Worm (Caenorhabditis elegans): ENCODE measurements around the gene srg-40.

The srg-40 gene

DNA sequence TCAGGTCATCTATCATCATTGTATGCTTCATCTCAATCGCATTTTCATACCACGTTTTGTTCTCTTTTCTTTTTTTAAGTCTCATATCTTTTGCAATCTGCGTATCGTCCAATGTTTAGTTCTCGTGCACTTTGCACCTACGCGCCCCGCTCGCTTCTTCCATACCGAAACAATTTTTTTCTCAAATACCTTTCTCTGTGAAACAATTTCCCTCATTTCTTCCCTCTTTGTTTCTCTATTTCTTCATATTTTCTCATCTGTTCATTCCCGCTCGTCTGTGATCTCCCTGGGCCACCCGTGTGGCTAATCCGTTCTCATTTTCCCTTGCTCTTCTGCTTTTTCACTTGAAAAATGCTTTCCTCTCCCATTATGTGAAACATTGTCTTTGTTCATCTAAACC lies 24.0 kb downstream of the srg-40 start (continued):
- no peak for TF ChIP-seq pqm-1 (tag; optimal IDR thresholded peaks at IDR 0.05)

DNA sequence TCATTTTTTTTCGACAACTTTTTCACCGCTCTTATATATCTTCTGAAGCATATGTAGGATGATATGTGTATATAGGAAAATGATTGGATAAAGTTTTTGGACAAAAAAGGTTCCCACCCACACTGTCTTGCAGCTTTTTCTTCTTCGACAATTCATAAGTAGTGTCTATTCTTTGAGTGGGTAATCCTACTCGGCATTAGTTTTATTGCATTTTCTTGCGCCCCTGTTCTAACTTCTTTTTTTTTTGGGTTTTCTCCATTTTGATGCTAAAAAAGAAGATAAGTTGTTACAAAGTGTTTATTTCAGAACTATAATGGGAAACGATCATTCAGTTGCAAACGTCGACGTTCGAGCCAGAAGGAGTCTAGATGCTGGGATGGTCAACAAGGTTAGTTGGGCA lies 30.1 kb downstream of the srg-40 start, which contains the start of gene glb-3:
TSS of gene glb-3 (plus strand) at position 301 of the 400 bp plus-strand sequence.
- TF ChIP-seq ZK546.5 (tag; optimal IDR thresholded peaks at IDR 0.05) (no peak), lin-39 (tag; optimal IDR thresholded peaks at IDR 0.05) (no peak), pqm-1 (tag; optimal IDR thresholded peaks at IDR 0.05) (no peak), nhr-43 (tag; optimal IDR thresholded peaks at IDR 0.05; ENCODE audit: poor library complexity, severe bottlenecking) (no peak), ceh-16 (tag; optimal IDR thresholded peaks at IDR 0.05) (no peak), jun-1 (tag; optimal IDR thresholded peaks at IDR 0.05) (no peak), elt-1 (tag; optimal IDR thresholded peaks at IDR 0.05) (no peak), skn-1 (tag; optimal IDR thresholded peaks at IDR 0.05) (no peak)

DNA sequence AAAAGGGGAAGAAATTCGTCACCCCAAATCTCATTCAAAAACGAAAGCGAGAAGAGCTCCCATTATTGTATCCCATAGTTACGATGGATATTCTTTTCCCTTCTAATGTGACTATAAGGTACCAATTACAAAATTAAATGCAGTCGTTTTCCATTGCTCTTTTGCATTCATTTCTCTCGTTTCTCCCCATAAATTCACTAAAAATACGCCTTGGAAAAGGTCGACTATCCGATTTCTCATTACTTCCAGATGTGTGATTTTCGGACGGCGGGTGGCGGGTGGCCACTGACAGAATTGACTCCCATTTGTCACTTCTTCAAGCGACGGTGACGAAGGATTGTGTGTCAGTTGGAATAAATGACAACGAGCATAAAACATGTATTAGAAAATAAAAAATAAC lies 30.9 kb downstream of the srg-40 start:
- TF ChIP-seq nhr-43 (tag; optimal IDR thresholded peaks at IDR 0.05; ENCODE audit: poor library complexity, severe bottlenecking) (no peak), ztf-11 (tag; optimal IDR thresholded peaks at IDR 0.05) (no peak), fkh-10 (GFP tag; optimal IDR thresholded peaks at IDR 0.05) (no peak), eor-1 (tag; optimal IDR thresholded peaks at IDR 0.05) (no peak), ceh-16 (tag; optimal IDR thresholded peaks at IDR 0.05) (no peak), nhr-28 (tag; optimal IDR thresholded peaks at IDR 0.05) (no peak), zag-1 (tag; optimal IDR thresholded peaks at IDR 0.05) (no peak), egl-27 (tag; optimal IDR thresholded peaks at IDR 0.05) (no peak), R02D3.7 (tag; optimal IDR thresholded peaks at IDR 0.05) (no peak), snpc-4 (tag; optimal IDR thresholded peaks at IDR 0.05) (no peak), elt-3 (tag; optimal IDR thresholded peaks at IDR 0.05) (no peak), ZK546.5 (tag; optimal IDR thresholded peaks at IDR 0.05) (no peak), ceh-28 (tag; optimal IDR thresholded peaks at IDR 0.05) (no peak)

ce11 chrV:11131801-11132200 lies 32.6 kb downstream of the srg-40 start:
- TF ChIP-seq nhr-11 (tag; optimal IDR thresholded peaks at IDR 0.05), result no peak
- TF ChIP-seq nhr-23 (tag; optimal IDR thresholded peaks at IDR 0.05), result no peak
- TF ChIP-seq nhr-25 (tag; optimal IDR thresholded peaks at IDR 0.05), result no peak
- no peak for TF ChIP-seq nhr-28 (tag; optimal IDR thresholded peaks at IDR 0.05)
- no peak for TF ChIP-seq lsy-12 (tag; optimal IDR thresholded peaks at IDR 0.05)
- no peak for TF ChIP-seq hmg-11 (tag; optimal IDR thresholded peaks at IDR 0.05)
- TF ChIP-seq elt-1 (tag; optimal IDR thresholded peaks at IDR 0.05), result no peak
- no peak for TF ChIP-seq unc-39 (tag; optimal IDR thresholded peaks at IDR 0.05)
- no peak for TF ChIP-seq unc-62 (GFP tag; optimal IDR thresholded peaks at IDR 0.05)
- no peak for TF ChIP-seq mdl-1 (tag; optimal IDR thresholded peaks at IDR 0.05)
- TF ChIP-seq lin-39 (tag; optimal IDR thresholded peaks at IDR 0.05), result no peak
- TF ChIP-seq ZK546.5 (tag; optimal IDR thresholded peaks at IDR 0.05), result no peak
- no peak for TF ChIP-seq daf-12 (tag; optimal IDR thresholded peaks at IDR 0.05)
- no peak for TF ChIP-seq pha-4 (tag; optimal IDR thresholded peaks at IDR 0.05)
- no peak for TF ChIP-seq ztf-4 (tag; optimal IDR thresholded peaks at IDR 0.05)
- no peak for TF ChIP-seq fos-1 (tag; optimal IDR thresholded peaks at IDR 0.05)
- TF ChIP-seq nhr-43 (tag; optimal IDR thresholded peaks at IDR 0.05; ENCODE audit: poor library complexity, severe bottlenecking), result no peak

DNA sequence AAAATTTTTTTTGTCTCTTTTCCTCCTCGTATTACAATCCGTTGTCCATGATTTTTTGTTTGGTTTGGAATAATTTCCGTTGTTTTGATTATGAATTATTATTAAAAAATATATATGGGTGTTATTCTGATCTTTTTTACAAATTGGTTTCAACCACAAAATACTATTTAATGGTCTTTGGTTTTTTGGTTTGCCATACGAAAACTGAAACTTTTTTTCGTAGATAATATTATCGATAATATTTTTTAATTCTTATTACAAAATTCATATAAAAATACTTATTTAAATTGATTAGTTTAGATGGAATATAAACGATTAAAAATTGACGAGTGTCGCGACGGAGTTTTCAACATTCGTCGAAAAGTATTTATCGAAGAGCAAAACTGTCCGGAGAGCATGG lies 37.2 kb downstream of the srg-40 start, which contains the start of gene jmjd-5:
TSS of gene jmjd-5 (plus strand) at position 301 of the 400 bp plus-strand sequence.
- no peak for TF ChIP-seq nhr-28 (tag; optimal IDR thresholded peaks at IDR 0.05)

- no peak for TF ChIP-seq elt-1 (tag; optimal IDR thresholded peaks at IDR 0.05)
- TF ChIP-seq zag-1 (tag; optimal IDR thresholded peaks at IDR 0.05), result no peak
- TF ChIP-seq elt-2 (tag; optimal IDR thresholded peaks at IDR 0.05), result no peak
- TF ChIP-seq ztf-11 (tag; optimal IDR thresholded peaks at IDR 0.05), result no peak
- no peak for TF ChIP-seq fkh-2 (tag; optimal IDR thresholded peaks at IDR 0.05)
- TF ChIP-seq nhr-237 (tag; optimal IDR thresholded peaks at IDR 0.05), result no peak
- TF ChIP-seq ceh-82 (tag; optimal IDR thresholded peaks at IDR 0.05), result no peak
- TF ChIP-seq nhr-11 (tag; optimal IDR thresholded peaks at IDR 0.05), result no peak
- TF ChIP-seq pha-4 (tag; optimal IDR thresholded peaks at IDR 0.05), result no peak
- TF ChIP-seq fos-1 (tag; optimal IDR thresholded peaks at IDR 0.05), result no peak
- TF ChIP-seq ZK546.5 (tag; optimal IDR thresholded peaks at IDR 0.05), result no peak
- no peak for TF ChIP-seq nhr-43 (tag; optimal IDR thresholded peaks at IDR 0.05; ENCODE audit: poor library complexity, severe bottlenecking)
- no peak for TF ChIP-seq lin-39 (tag; optimal IDR thresholded peaks at IDR 0.05)
- no peak for TF ChIP-seq fkh-10 (GFP tag; optimal IDR thresholded peaks at IDR 0.05)
- TF ChIP-seq unc-39 (tag; optimal IDR thresholded peaks at IDR 0.05), result no peak
- TF ChIP-seq nhr-67 (tag; optimal IDR thresholded peaks at IDR 0.05), result no peak
Observed at ce11 chrV:11124922-11125321, 39.5 kb downstream of the srg-40 start, which contains the start of gene C06H2.2. Gene C06H2.2, plus strand, starts transcription at chrV:11125222.
